Fruit fly (Drosophila melanogaster): Measurements from ENCODE around the gene CG15446.

DNA sequence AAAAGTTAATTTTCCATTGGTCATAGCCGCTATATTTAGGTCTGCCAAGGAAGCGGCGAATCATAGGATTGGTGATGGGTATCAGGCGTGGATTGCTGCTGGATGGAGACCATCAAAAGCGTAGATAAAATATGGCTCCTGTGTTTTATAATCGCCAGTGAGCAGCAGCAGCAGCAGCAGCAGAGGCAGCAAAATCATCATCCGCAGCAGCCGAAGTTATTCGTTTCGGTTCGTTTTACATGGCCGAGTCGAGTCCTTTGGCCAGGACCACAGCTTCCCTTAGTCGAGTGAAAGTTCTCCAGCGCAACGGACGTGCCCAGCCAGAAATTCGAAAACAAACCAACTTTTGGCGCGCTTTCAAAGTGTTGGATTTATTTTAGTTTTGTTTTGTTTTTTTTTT is 8.5 kb downstream of the CG15446 start, which contains the start of gene stg1:
- TF ChIP-seq psq (optimal IDR thresholded peaks at IDR 0.05) = no peak
- TF ChIP-seq h (optimal IDR thresholded peaks at IDR 0.05) = no peak
- no peak for TF ChIP-seq Myc (optimal IDR thresholded peaks at IDR 0.05)
- TF ChIP-seq insv (optimal IDR thresholded peaks at IDR 0.05) = no peak
- TF ChIP-seq Sin3A (optimal IDR thresholded peaks at IDR 0.05) = no peak
- TF ChIP-seq ttk (optimal IDR thresholded peaks at IDR 0.05) = no peak
